Worm (Caenorhabditis elegans) whole organism, L4/young adult: ENCODE results near the gene F32D8.12.

Experiments
- W03F9.2 ChIP-seq: fragments of 150-350 bp; optimal IDR thresholded peaks from 2 replicates; lab custom pipeline; 2014; ENCODE audit warnings: missing biosample characterization, missing genetic modification characterization
- dao-5 ChIP-seq: sonication (generic microtip); optimal IDR thresholded peaks from 2 replicates; lab custom pipeline; 2016; ENCODE audit warnings: missing genotype, missing genetic modification characterization, moderate library complexity, missing compliant biosample characterization
- him-1 ChIP-seq: sonication (generic microtip); optimal IDR thresholded peaks from 2 replicates; lab custom pipeline; 2016; ENCODE audit warnings: missing genotype, missing genetic modification reagents, missing genetic modification characterization, missing compliant biosample characterization

DNA sequence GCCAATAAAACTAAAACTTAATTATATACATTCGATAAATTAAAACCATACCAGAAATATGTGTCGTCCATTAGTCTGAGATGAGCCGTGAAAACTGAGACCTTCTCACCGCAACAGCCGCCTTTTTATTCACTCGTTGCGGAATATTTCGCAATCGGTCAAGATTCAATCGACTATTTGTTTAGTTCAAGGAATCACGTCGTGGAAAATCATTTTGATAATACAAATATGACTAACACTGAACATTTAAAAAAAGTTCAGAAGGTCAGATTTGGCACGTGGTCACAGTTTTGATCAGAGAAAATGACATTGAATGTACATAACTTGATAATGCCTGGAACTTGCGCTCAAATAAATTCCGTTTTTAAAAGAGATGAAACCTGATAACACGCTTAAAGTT, 47.9 kb upstream of the F32D8.12 start, which contains the start of gene F17C11.11:
- TF ChIP-seq dao-5 (tag; lab: Kevin White, UChicago) (no peak), him-1 (tag; lab: Kevin White, UChicago) (no peak), W03F9.2 (tag; lab: Kevin White, UChicago) (no peak)
